Fruit fly (Drosophila melanogaster): ENCODE data around the gene yip7.

Gene yip7

DNA sequence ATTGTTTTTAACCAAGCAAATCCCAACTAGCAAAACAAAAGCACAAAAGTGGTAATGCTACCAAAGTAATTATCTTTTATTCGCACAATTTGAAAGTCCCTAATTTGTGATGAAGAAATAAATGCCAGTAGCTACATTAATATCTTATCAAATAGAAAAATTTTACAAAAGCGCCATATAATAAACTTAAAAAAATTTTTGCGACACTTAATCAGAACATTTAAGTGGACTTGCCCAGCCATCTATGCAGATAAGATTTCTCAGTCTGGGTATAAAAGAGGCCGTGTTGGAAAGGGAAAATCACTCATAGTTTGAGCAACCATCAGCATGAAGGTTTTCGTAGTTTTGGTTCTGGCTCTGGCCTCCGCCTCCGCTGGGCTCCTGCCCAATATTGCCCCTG is at the start of gene yip7:
Gene yip7, plus strand, starts transcription at position 301 of the 400 bp plus-strand sequence.
- TF ChIP-seq tai (GFP tag; optimal IDR thresholded peaks at IDR 0.05) = no peak
- TF ChIP-seq Jra (GFP tag; optimal IDR thresholded peaks at IDR 0.05) = no peak
- TF ChIP-seq woc (GFP tag; optimal IDR thresholded peaks at IDR 0.05) = no peak
- TF ChIP-seq h (GFP tag; optimal IDR thresholded peaks at IDR 0.05) = no peak
- no peak for TF ChIP-seq Abd-B (GFP tag; optimal IDR thresholded peaks at IDR 0.05)
- TF ChIP-seq Hr83 (GFP tag; optimal IDR thresholded peaks at IDR 0.05; ENCODE audit: poor library complexity, severe bottlenecking) = no peak
- no peak for TF ChIP-seq GATAd (GFP tag; optimal IDR thresholded peaks at IDR 0.05)
- no peak for TF ChIP-seq Hr78 (GFP tag; optimal IDR thresholded peaks at IDR 0.05)
- no peak for TF ChIP-seq br (GFP tag; optimal IDR thresholded peaks at IDR 0.05)
- TF ChIP-seq fru (GFP tag; optimal IDR thresholded peaks at IDR 0.05) = no peak
- no peak for TF ChIP-seq Rel (GFP tag; optimal IDR thresholded peaks at IDR 0.05)
- TF ChIP-seq Rel (tag; optimal IDR thresholded peaks at IDR 0.05) = no peak
- no peak for TF ChIP-seq Hnf4 (GFP tag; optimal IDR thresholded peaks at IDR 0.05)
- TF ChIP-seq N (GFP tag; optimal IDR thresholded peaks at IDR 0.05) = no peak
- TF ChIP-seq Sp1 (GFP tag; optimal IDR thresholded peaks at IDR 0.05) = no peak
- no peak for TF ChIP-seq CG32264 (GFP tag; optimal IDR thresholded peaks at IDR 0.05)
- TF ChIP-seq ey (GFP tag; optimal IDR thresholded peaks at IDR 0.05) = no peak
- TF ChIP-seq dl (GFP tag; optimal IDR thresholded peaks at IDR 0.05; ENCODE audit: insufficient read depth in 1 of 2, partially characterized antibody in 2 of 2) = no peak
- TF ChIP-seq Dif (GFP tag; optimal IDR thresholded peaks at IDR 0.05; ENCODE audit: partially characterized antibody) = no peak

DNA sequence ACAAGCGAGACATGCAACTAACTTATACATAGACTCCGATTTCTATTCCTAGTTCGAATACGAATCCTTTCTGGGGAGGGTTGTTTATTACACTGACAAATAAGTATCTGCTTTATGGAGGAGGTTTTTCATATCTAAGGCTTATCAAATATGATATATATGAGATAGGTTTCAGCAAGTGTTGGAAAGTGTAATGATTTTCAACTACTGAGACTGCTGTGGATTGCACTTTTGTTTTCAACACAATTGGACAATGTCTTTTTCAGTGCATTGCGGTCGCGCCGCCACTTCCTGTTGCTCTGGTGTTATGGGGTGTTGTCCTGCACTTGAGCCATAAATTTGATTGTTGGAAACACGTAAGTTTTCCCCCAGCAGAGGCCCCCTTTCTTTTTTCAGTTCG is 47.4 kb upstream of the yip7 start:
- no peak for TF ChIP-seq jim (GFP tag; optimal IDR thresholded peaks at IDR 0.05)
- no peak for TF ChIP-seq CG9705 (GFP tag; optimal IDR thresholded peaks at IDR 0.05)
- no peak for TF ChIP-seq Hr83 (GFP tag; optimal IDR thresholded peaks at IDR 0.05; ENCODE audit: poor library complexity, severe bottlenecking)
- TF ChIP-seq Dif (GFP tag; optimal IDR thresholded peaks at IDR 0.05; ENCODE audit: partially characterized antibody) = no peak
- TF ChIP-seq Mio (GFP tag; optimal IDR thresholded peaks at IDR 0.05) = no peak
- no peak for TF ChIP-seq fru (GFP tag; optimal IDR thresholded peaks at IDR 0.05)
- no peak for TF ChIP-seq Myc (optimal IDR thresholded peaks at IDR 0.05)
- no peak for TF ChIP-seq N (GFP tag; optimal IDR thresholded peaks at IDR 0.05)
- TF ChIP-seq Hnf4 (GFP tag; optimal IDR thresholded peaks at IDR 0.05) = no peak

DNA sequence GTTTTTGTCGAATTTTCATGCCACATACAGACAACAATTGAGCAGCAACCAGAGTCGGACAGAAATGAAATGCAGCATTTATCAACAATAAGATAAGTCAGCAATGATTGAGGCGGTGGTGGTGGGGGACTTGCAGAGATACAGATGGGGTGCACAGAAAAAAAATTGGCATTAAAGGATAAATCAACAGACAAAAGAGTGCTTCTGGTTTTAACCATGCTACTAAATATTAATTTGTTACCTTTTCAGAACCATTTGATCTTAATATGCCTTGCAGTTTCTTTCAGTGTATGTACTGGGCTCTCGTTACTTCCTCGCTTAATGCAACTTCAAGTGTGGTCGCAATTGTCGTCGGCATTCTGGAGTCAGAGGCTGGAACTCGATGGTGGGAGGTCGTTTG is 46.3 kb upstream of the yip7 start:
- TF ChIP-seq Sp1 (GFP tag; optimal IDR thresholded peaks at IDR 0.05) = no peak
- TF ChIP-seq Abd-B (GFP tag; optimal IDR thresholded peaks at IDR 0.05) = no peak
- TF ChIP-seq OdsH (GFP tag; optimal IDR thresholded peaks at IDR 0.05) = no peak
- TF ChIP-seq fru (GFP tag; optimal IDR thresholded peaks at IDR 0.05) = peak; percentile 9
- TF ChIP-seq Rel (GFP tag; optimal IDR thresholded peaks at IDR 0.05) = no peak
- TF ChIP-seq Rel (tag; optimal IDR thresholded peaks at IDR 0.05) = no peak

DNA sequence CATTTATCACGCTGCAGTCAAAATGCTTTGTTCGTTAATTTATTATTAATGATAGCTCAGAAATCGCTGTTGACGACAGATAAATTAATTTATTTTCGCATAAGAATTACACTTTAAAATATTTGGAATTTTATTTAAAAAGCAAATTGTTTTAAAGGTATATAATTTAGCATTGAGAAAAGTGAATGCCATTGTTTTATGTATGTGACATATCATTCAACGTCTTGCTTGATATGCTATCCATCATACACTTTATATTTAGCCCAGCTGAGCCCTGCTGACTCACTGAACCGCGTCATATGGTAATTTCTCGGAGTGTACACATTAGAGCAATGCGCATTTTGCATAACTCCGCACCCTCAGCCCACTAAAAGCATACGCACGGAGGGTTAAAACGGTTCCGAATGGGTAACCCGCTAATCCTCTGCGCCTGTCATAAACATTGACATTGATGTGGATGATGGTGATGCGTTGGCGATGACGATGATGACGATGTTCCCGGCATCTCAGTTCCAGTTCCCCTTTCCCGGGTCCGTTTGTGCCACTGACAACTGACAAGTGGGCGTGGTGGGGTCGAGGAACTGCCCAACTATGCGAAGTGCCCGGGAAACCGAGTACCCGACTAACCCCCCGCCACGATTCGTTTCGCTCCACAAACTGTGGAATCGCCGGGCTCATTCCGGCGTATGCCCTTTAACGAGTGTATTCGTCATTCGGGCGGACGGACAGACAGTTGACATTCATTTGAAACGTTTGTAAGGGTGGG is 45.4 kb upstream of the yip7 start:
- TF ChIP-seq HLH106 (tag; optimal IDR thresholded peaks at IDR 0.05) (no peak), sage (GFP tag; optimal IDR thresholded peaks at IDR 0.05) (no peak), GATAd (GFP tag; optimal IDR thresholded peaks at IDR 0.05) (no peak), dl (GFP tag; optimal IDR thresholded peaks at IDR 0.05; ENCODE audit: insufficient read depth in 1 of 2, partially characterized antibody in 2 of 2) (no peak)

DNA sequence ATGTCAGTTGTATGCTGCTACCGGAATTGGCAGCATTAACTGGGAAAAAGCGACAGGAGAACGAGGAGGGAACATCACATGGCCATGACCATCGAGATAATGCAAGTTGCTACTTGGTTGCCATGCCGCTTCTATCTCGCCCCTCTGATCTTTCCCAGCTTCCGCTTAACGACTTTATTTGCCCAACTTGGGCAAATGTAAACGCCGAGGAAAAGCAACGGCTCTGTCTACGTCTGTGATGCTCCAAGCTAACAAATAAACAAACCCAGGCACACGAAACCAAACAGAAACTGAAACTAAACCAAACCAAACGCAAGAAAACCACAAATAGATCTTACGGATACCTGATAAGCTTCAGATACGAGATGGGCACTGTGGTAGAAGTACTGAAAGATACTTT is 42.8 kb upstream of the yip7 start:
- TF ChIP-seq Mio (GFP tag; optimal IDR thresholded peaks at IDR 0.05) (no peak), sv (GFP tag; optimal IDR thresholded peaks at IDR 0.05) (no peak), fru (GFP tag; optimal IDR thresholded peaks at IDR 0.05) (no peak), ey (GFP tag; optimal IDR thresholded peaks at IDR 0.05) (no peak), Dif (GFP tag; optimal IDR thresholded peaks at IDR 0.05; ENCODE audit: partially characterized antibody) (no peak), GATAd (GFP tag; optimal IDR thresholded peaks at IDR 0.05) (no peak), brk (GFP tag; optimal IDR thresholded peaks at IDR 0.05) (no peak), foxo (GFP tag; optimal IDR thresholded peaks at IDR 0.05) (no peak), dsf (GFP tag; optimal IDR thresholded peaks at IDR 0.05; ENCODE audit: borderline replicate concordance) (no peak), Hr78 (GFP tag; optimal IDR thresholded peaks at IDR 0.05) (no peak), sage (GFP tag; optimal IDR thresholded peaks at IDR 0.05) (no peak), tai (GFP tag; optimal IDR thresholded peaks at IDR 0.05) (no peak), rgr (GFP tag; optimal IDR thresholded peaks at IDR 0.05) (no peak), Jra (GFP tag; optimal IDR thresholded peaks at IDR 0.05) (no peak), OdsH (GFP tag; optimal IDR thresholded peaks at IDR 0.05) (no peak), Vsx2 (GFP tag; optimal IDR thresholded peaks at IDR 0.05; ENCODE audit: partially characterized antibody) (no peak), lola (GFP tag; optimal IDR thresholded peaks at IDR 0.05) (no peak)

Measured in whole organism, wandering third instar larva.